Worm (Caenorhabditis elegans) whole organism, L2 larva: Measurements from ENCODE around the gene F49C5.16.

Experiments used
- ZK546.5 ChIP-seq: sonication (generic microtip); optimal IDR thresholded peaks from 2 replicates; lab custom pipeline; 2017; ENCODE audit warnings: missing biosample characterization, missing genetic modification characterization
- crh-2 ChIP-seq: sonication (generic microtip); optimal IDR thresholded peaks from 2 replicates; lab custom pipeline; 2017; ENCODE audit warnings: missing biosample characterization, missing genetic modification characterization
- dmd-4 ChIP-seq: sonication (generic microtip); optimal IDR thresholded peaks from 2 replicates; lab custom pipeline; 2017; ENCODE audit warnings: missing biosample characterization, missing genetic modification characterization
- egl-27 ChIP-seq: sonication (generic microtip); optimal IDR thresholded peaks from 3 replicates; lab custom pipeline; 2017; ENCODE audit warnings: missing biosample characterization, missing genetic modification reagents, missing genetic modification characterization
- elt-3 ChIP-seq: sonication (generic microtip); optimal IDR thresholded peaks from 2 replicates; lab custom pipeline; 2017; ENCODE audit warnings: missing biosample characterization, missing genetic modification characterization
- nhr-23 ChIP-seq: fragments of 150-350 bp; optimal IDR thresholded peaks from 2 replicates; lab custom pipeline; 2014; ENCODE audit warnings: missing biosample characterization, missing genetic modification reagents, missing genetic modification characterization
- nhr-25 ChIP-seq: fragments of 150-350 bp; sonication (generic microtip); optimal IDR thresholded peaks from 3 replicates; lab custom pipeline; 2014; ENCODE audit warnings: missing biosample characterization, missing genetic modification characterization
- skn-1 ChIP-seq: sonication (generic microtip); optimal IDR thresholded peaks from 2 replicates; lab custom pipeline; 2017; ENCODE audit warnings: missing biosample characterization, missing genetic modification characterization
- unc-39 ChIP-seq: fragments of 150-350 bp; optimal IDR thresholded peaks from 2 replicates; lab custom pipeline; 2014; ENCODE audit warnings: missing biosample characterization, missing genetic modification characterization
- zag-1 ChIP-seq: fragments of 150-350 bp; optimal IDR thresholded peaks from 2 replicates; lab custom pipeline; 2014; ENCODE audit warnings: missing biosample characterization, missing genetic modification characterization
- ztf-11 ChIP-seq: sonication (generic microtip); optimal IDR thresholded peaks from 2 replicates; lab custom pipeline; 2017; ENCODE audit warnings: missing biosample characterization, missing genetic modification characterization

DNA sequence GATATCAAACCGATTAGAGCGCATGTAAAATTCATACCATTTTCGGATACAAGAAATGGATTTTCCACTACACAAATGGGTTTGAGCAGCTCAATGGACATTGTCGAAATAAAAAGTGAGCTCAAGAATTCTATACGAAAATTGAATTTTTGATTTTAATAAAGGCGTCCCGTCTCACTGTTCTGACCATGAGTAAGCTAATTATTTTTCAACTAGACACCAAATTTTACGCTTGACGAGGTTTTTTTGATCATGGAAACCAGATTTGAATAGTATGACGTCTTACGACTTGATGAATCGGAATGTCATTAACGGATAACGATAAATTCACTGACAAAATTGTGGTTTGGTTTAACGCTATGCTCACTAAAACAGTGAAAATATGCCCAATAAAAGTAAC, 31.3 kb upstream of the F49C5.16 start, which contains the start of gene srh-61:
- TF ChIP-seq zag-1 (no peak), elt-3 (tag; lab: Kevin White, UChicago) (no peak), unc-39 (tag; lab: Kevin White, UChicago) (no peak), nhr-23 (no peak), crh-2 (tag; lab: Kevin White, UChicago) (no peak), skn-1 (tag; lab: Kevin White, UChicago) (no peak), nhr-25 (tag; lab: Kevin White, UChicago) (no peak), ZK546.5 (tag; lab: Kevin White, UChicago) (no peak), dmd-4 (no peak), egl-27 (tag; lab: Kevin White, UChicago) (no peak), ztf-11 (tag; lab: Kevin White, UChicago) (no peak)
